Worm (Caenorhabditis elegans) whole organism, L1 larva: ENCODE measurements around the gene F54E4.4.

ENCODE experiments used
- C34B4.2 ChIP-seq: sonication (generic microtip); optimal IDR thresholded peaks from 2 replicates; lab custom pipeline; 2017; ENCODE audit warnings: mild to moderate bottlenecking, missing genetic modification characterization, missing compliant biosample characterization
- alr-1 ChIP-seq: fragments of 200-800 bp; sonication (Bioruptor generic); optimal IDR thresholded peaks from 2 replicates; lab custom pipeline; 2018; ENCODE audit warnings: borderline replicate concordance, mild to moderate bottlenecking, missing genetic modification characterization, missing compliant biosample characterization
- ama-1 ChIP-seq: fragments of 150-350 bp; optimal IDR thresholded peaks from 2 replicates; lab custom pipeline; 2014
- blmp-1 ChIP-seq: fragments of 150-350 bp; optimal IDR thresholded peaks from 2 replicates; lab custom pipeline; 2014; ENCODE audit warnings: missing biosample characterization, missing genetic modification characterization
- ceh-8 ChIP-seq: fragments of 200-800 bp; sonication (Bioruptor generic); optimal IDR thresholded peaks from 2 replicates; lab custom pipeline; 2018; ENCODE audit warnings: mild to moderate bottlenecking, missing genetic modification characterization, moderate library complexity, missing compliant biosample characterization
- ceh-88 ChIP-seq: fragments of 200-800 bp; sonication (Bioruptor generic); IDR thresholded peaks from 2 replicates; pipeline ENCODE4 v1.3.6; 2022; ENCODE audit warnings: missing genetic modification characterization, missing compliant biosample characterization
- dpl-1 ChIP-seq, 3 experiments: fragments of 150-350 bp in 2 of 3; sonication (generic microtip) in 1 of 3; optimal IDR thresholded peaks; 2 replicates each; lab custom pipeline; 2014 to 2017; ENCODE audit warnings: missing biosample characterization in 3 of 3, missing genetic modification characterization in 3 of 3, missing genetic modification reagents in 3 of 3
- dsc-1 ChIP-seq: sonication (generic microtip); optimal IDR thresholded peaks from 2 replicates; lab custom pipeline; 2016; ENCODE audit warnings: mild to moderate bottlenecking, missing genetic modification characterization, missing compliant biosample characterization
- efl-1 ChIP-seq, 4 experiments: fragments of 150-350 bp; optimal IDR thresholded peaks in 3 of 4; peaks in 1 of 4; 1 replicate in 1 of 4; 2 replicates in 3 of 4; lab custom pipeline; 2014; ENCODE audit warnings: missing biosample characterization in 2 of 4, missing genetic modification characterization in 2 of 4, missing genetic modification reagents in 2 of 4
- egl-27 ChIP-seq, 2 experiments: fragments of 150-350 bp in 1 of 2; sonication (generic microtip); optimal IDR thresholded peaks; 3 replicates each; lab custom pipeline; 2017 to 2018; ENCODE audit warnings: missing biosample characterization in 2 of 2, missing genetic modification characterization in 2 of 2, missing genetic modification reagents in 2 of 2
- fkh-8 ChIP-seq: sonication (generic microtip); optimal IDR thresholded peaks from 2 replicates; lab custom pipeline; 2016; ENCODE audit warnings: mild to moderate bottlenecking, missing genetic modification characterization, missing compliant biosample characterization
- hlh-4 ChIP-seq: sonication (generic microtip); optimal IDR thresholded peaks from 2 replicates; lab custom pipeline; 2016; ENCODE audit warnings: mild to moderate bottlenecking, missing genetic modification characterization, missing compliant biosample characterization
- hpl-2 ChIP-seq: fragments of 150-350 bp; optimal IDR thresholded peaks from 2 replicates; lab custom pipeline; 2014; ENCODE audit warnings: missing biosample characterization, missing genetic modification reagents, missing genetic modification characterization
- isw-1 ChIP-seq: fragments of 200-800 bp; sonication (Bioruptor generic); IDR thresholded peaks from 2 replicates; pipeline ENCODE4 v1.3.6; 2022; ENCODE audit warnings: missing genetic modification characterization, missing compliant biosample characterization
- lin-14 ChIP-seq: fragments of 200-800 bp; sonication (Bioruptor generic); optimal IDR thresholded peaks from 2 replicates; lab custom pipeline; 2018; ENCODE audit warnings: mild to moderate bottlenecking, missing genetic modification characterization, moderate library complexity, missing compliant biosample characterization
- lsy-2 ChIP-seq, 2 experiments: fragments of 150-350 bp; optimal IDR thresholded peaks; 2 replicates each; lab custom pipeline; 2014; ENCODE audit warnings: missing biosample characterization in 2 of 2, missing genetic modification characterization in 2 of 2
- mab-9 ChIP-seq: fragments of 200-800 bp; sonication (Bioruptor generic); IDR thresholded peaks from 2 replicates; pipeline ENCODE4 v1.3.6; 2022; ENCODE audit warnings: missing genetic modification reagents, missing genetic modification characterization, missing compliant biosample characterization
- mep-1 ChIP-seq: fragments of 150-350 bp; optimal IDR thresholded peaks from 2 replicates; lab custom pipeline; 2014; ENCODE audit warnings: missing biosample characterization, missing genetic modification characterization
- nhr-12 ChIP-seq: sonication (generic microtip); optimal IDR thresholded peaks from 2 replicates; lab custom pipeline; 2017; ENCODE audit warnings: missing biosample characterization, missing genetic modification characterization
- nhr-237 ChIP-seq: fragments of 150-350 bp; optimal IDR thresholded peaks from 2 replicates; lab custom pipeline; 2014; ENCODE audit warnings: missing biosample characterization, missing genetic modification characterization
- nhr-28 ChIP-seq: fragments of 150-350 bp; optimal IDR thresholded peaks from 2 replicates; lab custom pipeline; 2014; ENCODE audit warnings: missing biosample characterization, missing genetic modification characterization
- nhr-71 ChIP-seq: sonication (generic microtip); optimal IDR thresholded peaks from 2 replicates; lab custom pipeline; 2016; ENCODE audit warnings: mild to moderate bottlenecking, missing genetic modification characterization, moderate library complexity, missing compliant biosample characterization
- nhr-76 ChIP-seq: sonication (generic microtip); optimal IDR thresholded peaks from 2 replicates; lab custom pipeline; 2017; ENCODE audit warnings: missing biosample characterization, missing genetic modification characterization
- nhr-77 ChIP-seq: fragments of 150-350 bp; optimal IDR thresholded peaks from 2 replicates; lab custom pipeline; 2014; ENCODE audit warnings: missing biosample characterization, missing genetic modification characterization
- nhr-84 ChIP-seq: sonication (generic microtip); optimal IDR thresholded peaks from 2 replicates; lab custom pipeline; 2017; ENCODE audit warnings: missing biosample characterization, missing genetic modification characterization
- rnt-1 ChIP-seq: sonication (generic microtip); optimal IDR thresholded peaks from 2 replicates; lab custom pipeline; 2016; ENCODE audit warnings: mild to moderate bottlenecking, missing genetic modification characterization, moderate library complexity, missing compliant biosample characterization
- skn-1 ChIP-seq: fragments of 150-350 bp; optimal IDR thresholded peaks from 2 replicates; lab custom pipeline; 2014; ENCODE audit warnings: missing biosample characterization, missing genetic modification characterization
- sptf-1 ChIP-seq: fragments of 150-350 bp; optimal IDR thresholded peaks from 2 replicates; lab custom pipeline; 2014; ENCODE audit warnings: missing biosample characterization, missing genetic modification characterization
- swsn-7 ChIP-seq: sonication (generic microtip); optimal IDR thresholded peaks from 2 replicates; lab custom pipeline; 2016; ENCODE audit warnings: missing genetic modification characterization, missing compliant biosample characterization
- unc-98 ChIP-seq: fragments of 200-800 bp; sonication (Bioruptor generic); IDR thresholded peaks from 2 replicates; pipeline ENCODE4 v1.3.6; 2022; ENCODE audit warnings: missing genetic modification characterization, missing compliant biosample characterization
- zip-4 ChIP-seq: fragments of 200-800 bp; sonication (Bioruptor generic); optimal IDR thresholded peaks from 2 replicates; lab custom pipeline; 2018; ENCODE audit warnings: mild to moderate bottlenecking, missing genetic modification characterization, moderate library complexity, missing compliant biosample characterization
- ztf-11 ChIP-seq, 2 experiments: sonication (generic microtip); optimal IDR thresholded peaks; 2 replicates each; lab custom pipeline; 2016 to 2017; ENCODE audit warnings: missing genetic modification characterization in 2 of 2, missing biosample characterization in 1 of 2, missing compliant biosample characterization in 1 of 2
- ztf-4 ChIP-seq: fragments of 150-350 bp; optimal IDR thresholded peaks from 2 replicates; lab custom pipeline; 2014; ENCODE audit warnings: missing biosample characterization, missing genetic modification characterization

The F54E4.4 gene

DNA sequence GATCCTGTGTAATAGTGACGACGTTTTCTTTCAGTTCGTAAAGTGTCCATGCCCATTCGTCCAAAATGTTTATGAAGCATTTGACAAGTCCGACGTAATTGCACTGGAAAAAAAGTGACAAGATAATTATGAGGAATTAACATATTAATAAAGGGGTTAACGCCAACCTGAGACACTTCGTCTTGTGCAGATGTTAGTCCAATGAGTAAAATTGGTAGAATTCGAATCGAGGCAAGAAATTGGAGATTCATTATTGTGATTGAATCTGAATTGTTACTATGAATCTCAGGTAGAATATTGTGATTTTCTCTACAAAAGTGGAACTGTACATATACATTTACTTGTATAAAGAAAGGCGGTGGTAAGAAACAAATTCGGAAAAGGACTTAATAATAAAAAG, 9.1 kb downstream of the F54E4.4 start, which contains the start of gene F54E4.3:
Gene F54E4.3 (minus strand): TSS at position 265 of the 400 bp plus-strand sequence.
- TF ChIP-seq hpl-2 (GFP tag; lab: Kevin White, UChicago) (no peak), ceh-88 (GFP tag; lab: Robert Waterston, UW) (no peak), nhr-237 (no peak)

DNA sequence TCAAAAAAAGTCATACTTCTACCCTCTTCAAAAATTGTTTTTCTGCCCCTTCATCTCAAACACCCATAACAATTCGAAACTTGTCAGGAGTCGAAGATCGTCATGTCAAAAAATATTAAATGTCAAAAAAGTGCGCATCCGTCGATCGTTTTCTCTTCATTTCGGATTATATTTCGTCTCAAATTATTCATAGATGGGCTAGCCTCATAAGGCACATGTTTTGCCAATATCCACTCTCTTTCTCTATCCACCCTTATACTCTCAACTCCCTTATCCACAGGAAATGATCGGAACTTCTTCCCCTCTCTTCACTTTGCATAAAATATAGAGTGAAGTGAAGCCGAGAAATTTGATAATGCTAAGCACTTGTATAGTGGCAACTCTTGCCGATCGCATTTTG, 11.6 kb downstream of the F54E4.4 start:
- TF ChIP-seq nhr-12 (tag; lab: Kevin White, UChicago) (no peak), lin-14 (GFP tag; lab: Kevin White, UChicago) (peak; percentile 38), ama-1 (lab: Kevin White, UChicago) (no peak), fkh-8 (peak; percentile 1), lsy-2 (tag; optimal IDR thresholded peaks at IDR 0.05; lab: Kevin White, UChicago) (no peak), skn-1 (tag; lab: Kevin White, UChicago) (no peak), ztf-4 (no peak), efl-1 (optimal IDR thresholded peaks at IDR 0.05; lab: Kevin White, UChicago) (no peak), efl-1 (GFP tag; optimal IDR thresholded peaks at IDR 0.05 in 1 of 2; lab: Kevin White, UChicago) (peak in 1 of 2 experiments; percentile 20)

DNA sequence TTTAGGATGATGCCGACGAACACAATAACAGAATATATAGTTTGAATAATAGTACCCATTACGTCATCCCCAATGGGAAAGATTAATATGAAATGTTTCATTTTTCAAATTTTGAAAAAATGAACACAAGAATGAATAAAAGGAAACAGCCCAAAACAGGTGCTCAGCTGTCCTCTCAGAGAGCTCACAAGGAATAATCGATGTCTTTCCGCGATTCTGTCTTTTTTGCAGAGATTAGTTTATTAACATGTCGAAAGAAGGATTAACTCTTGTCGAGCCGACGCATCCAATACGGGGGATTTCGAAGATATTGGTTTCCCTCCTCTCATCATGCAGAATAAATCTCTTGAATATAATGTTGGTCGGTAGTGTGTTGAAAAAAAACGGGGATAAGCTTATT, 16.5 kb downstream of the F54E4.4 start, which contains the start of gene F54E4.2:
Gene F54E4.2 (minus strand): TSS at position 101 of the 400 bp plus-strand sequence.
- TF ChIP-seq mep-1 (tag; lab: Kevin White, UChicago) (no peak), dsc-1 (tag; lab: Kevin White, UChicago) (peak; percentile 55)

DNA sequence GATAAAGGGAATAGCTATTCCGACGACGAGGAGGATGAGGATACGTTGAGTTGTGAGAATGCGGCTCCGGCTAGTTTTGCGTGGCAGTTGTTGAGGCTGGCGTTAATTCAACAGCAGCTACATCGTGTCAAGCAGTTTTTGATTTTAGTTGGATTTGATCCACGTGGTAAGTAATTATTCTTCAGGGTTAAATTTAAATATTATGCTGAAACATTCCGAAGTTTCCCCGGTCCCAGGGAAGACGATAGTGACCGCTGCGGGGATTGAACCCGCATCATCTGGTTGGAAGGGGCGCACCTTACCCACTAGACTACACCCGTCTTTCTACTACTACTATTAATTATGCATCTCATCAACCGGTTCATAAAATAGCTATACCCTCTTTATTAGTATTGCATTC, 24.1 kb downstream of the F54E4.4 start:
- no peak for TF ChIP-seq nhr-84 (tag; lab: Kevin White, UChicago)
- no peak for TF ChIP-seq nhr-71 (tag; lab: Kevin White, UChicago)
- no peak for TF ChIP-seq ceh-88 (GFP tag; lab: Robert Waterston, UW)
- TF ChIP-seq C34B4.2: no peak
- TF ChIP-seq ztf-11 (tag; optimal IDR thresholded peaks at IDR 0.05; lab: Kevin White, UChicago): no peak
- TF ChIP-seq nhr-77 (tag; lab: Kevin White, UChicago): no peak

DNA sequence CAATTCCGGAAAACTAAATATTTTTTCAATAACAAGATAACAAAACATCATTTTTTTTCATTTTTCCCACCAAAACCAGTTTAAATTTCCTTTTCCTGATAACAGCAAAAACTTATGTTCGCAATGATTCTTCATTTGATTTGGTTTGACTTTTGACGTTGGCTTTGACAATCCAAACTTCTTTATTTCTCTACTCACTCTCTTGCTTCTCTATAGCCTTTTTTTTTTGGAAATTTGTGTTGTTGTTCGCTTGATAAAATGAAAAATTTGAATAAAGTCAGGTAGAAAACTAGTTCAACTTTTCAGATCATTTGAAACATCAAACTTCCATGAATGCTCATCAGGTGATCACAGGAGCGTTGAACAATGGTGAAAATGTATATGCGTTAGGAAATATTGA, 34.2 kb downstream of the F54E4.4 start, which contains the start of gene rbc-1:
Gene rbc-1 (plus strand): TSS at position 301 of the 400 bp plus-strand sequence.
- TF ChIP-seq hlh-4: no peak
- no peak for TF ChIP-seq ceh-8 (GFP tag; lab: Kevin White, UChicago)
- no peak for TF ChIP-seq zip-4 (GFP tag; lab: Kevin White, UChicago)
- TF ChIP-seq egl-27 (tag; optimal IDR thresholded peaks at IDR 0.05; lab: Kevin White, UChicago): no peak
- no peak for TF ChIP-seq alr-1 (tag; lab: Kevin White, UChicago)
- no peak for TF ChIP-seq sptf-1 (tag; lab: Kevin White, UChicago)
- TF ChIP-seq blmp-1 (tag; lab: Kevin White, UChicago): no peak
- no peak for TF ChIP-seq isw-1 (GFP tag; lab: Robert Waterston, UW)
- no peak for TF ChIP-seq swsn-7 (tag; lab: Kevin White, UChicago)
- no peak for TF ChIP-seq nhr-28 (tag; lab: Kevin White, UChicago)
- TF ChIP-seq rnt-1: no peak
- TF ChIP-seq dpl-1 (GFP tag; optimal IDR thresholded peaks at IDR 0.05; lab: Kevin White, UChicago): no peak
- no peak for TF ChIP-seq ztf-11 (tag; optimal IDR thresholded peaks at IDR 0.05; lab: Kevin White, UChicago)
- TF ChIP-seq nhr-76: no peak
- no peak for TF ChIP-seq unc-98 (GFP tag; lab: Robert Waterston, UW)
- TF ChIP-seq mab-9: no peak
- TF ChIP-seq ztf-4: no peak
- no peak for TF ChIP-seq nhr-71 (tag; lab: Kevin White, UChicago)
